Fruit fly (Drosophila melanogaster): ENCODE results near the gene EMC2A.

The EMC2A gene

dm6 chr3R:16996059-16996959 lies at the start of gene EMC2A, which contains the start of gene CG3534 (continued):
- no peak for TF ChIP-seq ab (GFP tag; optimal IDR thresholded peaks at IDR 0.05)
- no peak for TF ChIP-seq Atf-2 (GFP tag; optimal IDR thresholded peaks at IDR 0.05)
- TF ChIP-seq org-1 (GFP tag; optimal IDR thresholded peaks at IDR 0.05) = no peak
- TF ChIP-seq CG11456 (GFP tag; IDR thresholded peaks at IDR 0.05) = no peak
- no peak for TF ChIP-seq pb (GFP tag; optimal IDR thresholded peaks at IDR 0.05)
- TF ChIP-seq YL-1 (GFP tag; optimal IDR thresholded peaks at IDR 0.05) = peak; percentile 24
- TF ChIP-seq CG17802 (tag; optimal IDR thresholded peaks at IDR 0.05) = no peak
- TF ChIP-seq lab (GFP tag; optimal IDR thresholded peaks at IDR 0.05) = peak; percentile 11
- TF ChIP-seq CG6689 (GFP tag; IDR thresholded peaks at IDR 0.05) = peak; percentile 14; the same call in 1 of the 2 replicates
- TF ChIP-seq usp (GFP tag; optimal IDR thresholded peaks at IDR 0.05) = no peak
- no peak for TF ChIP-seq fd96Cb (tag; optimal IDR thresholded peaks at IDR 0.05)
- TF ChIP-seq salm (tag; optimal IDR thresholded peaks at IDR 0.05) = no peak
- no peak for TF ChIP-seq sisA (GFP tag; IDR thresholded peaks at IDR 0.05)
- TF ChIP-seq cad (GFP tag; optimal IDR thresholded peaks at IDR 0.05) = no peak
- 0 out of 2 replicates have a peak, but pooled peaks have one; percentile 4 for TF ChIP-seq CG14014 (GFP tag; IDR thresholded peaks at IDR 0.05)
- TF ChIP-seq HLH3B (GFP tag; IDR thresholded peaks at IDR 0.05) = no peak
- no peak for TF ChIP-seq gro (GFP tag; optimal IDR thresholded peaks at IDR 0.05)
- no peak for TF ChIP-seq Chrac-16 (GFP tag; optimal IDR thresholded peaks at IDR 0.05)
- no peak for TF ChIP-seq Xbp1 (GFP tag; optimal IDR thresholded peaks at IDR 0.05)
- peak; percentile 43 for TF ChIP-seq CG10267 (tag; optimal IDR thresholded peaks at IDR 0.05)
- no peak for TF ChIP-seq GATAe (GFP tag; conservative IDR thresholded peaks at IDR 0.05)
- no peak for TF ChIP-seq Doc2 (GFP tag; IDR thresholded peaks at IDR 0.05)
- no peak for TF ChIP-seq Doc3 (GFP tag; IDR thresholded peaks at IDR 0.05; ENCODE audit: partially characterized antibody)
- no peak for TF ChIP-seq CG1832 (GFP tag; optimal IDR thresholded peaks at IDR 0.05)
- no peak for TF ChIP-seq CG10654 (GFP tag; optimal IDR thresholded peaks at IDR 0.05)
- TF ChIP-seq cg (GFP tag; optimal IDR thresholded peaks at IDR 0.05) = no peak
- no peak for TF ChIP-seq CG7928 (GFP tag; optimal IDR thresholded peaks at IDR 0.05)
- peak; percentile 44; the same call in 1 of the 2 replicates for TF ChIP-seq Xrp1 (GFP tag; IDR thresholded peaks at IDR 0.05)
- TF ChIP-seq CG2712 (tag; optimal IDR thresholded peaks at IDR 0.05) = peak; percentile 57
- TF ChIP-seq Ets97D (GFP tag; optimal IDR thresholded peaks at IDR 0.05) = peak; percentile 34
- TF ChIP-seq Mes4 (GFP tag; optimal IDR thresholded peaks at IDR 0.05) = no peak
- no peak for TF ChIP-seq lilli (GFP tag; optimal IDR thresholded peaks at IDR 0.05)
- TF ChIP-seq Atf3 (GFP tag; optimal IDR thresholded peaks at IDR 0.05) = no peak
- TF ChIP-seq CG32767 (GFP tag; IDR thresholded peaks at IDR 0.05) = no peak
- TF ChIP-seq CG34376 (GFP tag; optimal IDR thresholded peaks at IDR 0.05) = peak; percentile 63
- TF ChIP-seq knrl (GFP tag; IDR thresholded peaks at IDR 0.05; ENCODE audit: partially characterized antibody) = no peak
- no peak for TF ChIP-seq CG34224 (GFP tag; IDR thresholded peaks at IDR 0.05; ENCODE audit: partially characterized antibody)
- TF ChIP-seq caup (GFP tag; optimal IDR thresholded peaks at IDR 0.05; ENCODE audit: severe bottlenecking) = no peak
- TF ChIP-seq tup (GFP tag; optimal IDR thresholded peaks at IDR 0.05) = no peak
- TF ChIP-seq CG10209 (GFP tag; optimal IDR thresholded peaks at IDR 0.05) = no peak
- no peak for TF ChIP-seq crc (GFP tag; optimal IDR thresholded peaks at IDR 0.05)
- no peak for TF ChIP-seq ro (GFP tag; IDR thresholded peaks at IDR 0.05)
- TF ChIP-seq CG6765 (GFP tag; optimal IDR thresholded peaks at IDR 0.05) = no peak
- peak; percentile 2 for TF ChIP-seq CG2120 (GFP tag; optimal IDR thresholded peaks at IDR 0.05)
- TF ChIP-seq Hand (GFP tag; optimal IDR thresholded peaks at IDR 0.05) = no peak
- no peak for TF ChIP-seq ara (GFP tag; IDR thresholded peaks at IDR 0.05)
- TF ChIP-seq nerfin-1 (tag; optimal IDR thresholded peaks at IDR 0.05) = no peak
- no peak for TF ChIP-seq tx (GFP tag; optimal IDR thresholded peaks at IDR 0.05)
- no peak for TF ChIP-seq Atf6 (GFP tag; IDR thresholded peaks at IDR 0.05)
